Worm (Caenorhabditis elegans): Measurements from ENCODE around the gene pho-10.

DNA sequence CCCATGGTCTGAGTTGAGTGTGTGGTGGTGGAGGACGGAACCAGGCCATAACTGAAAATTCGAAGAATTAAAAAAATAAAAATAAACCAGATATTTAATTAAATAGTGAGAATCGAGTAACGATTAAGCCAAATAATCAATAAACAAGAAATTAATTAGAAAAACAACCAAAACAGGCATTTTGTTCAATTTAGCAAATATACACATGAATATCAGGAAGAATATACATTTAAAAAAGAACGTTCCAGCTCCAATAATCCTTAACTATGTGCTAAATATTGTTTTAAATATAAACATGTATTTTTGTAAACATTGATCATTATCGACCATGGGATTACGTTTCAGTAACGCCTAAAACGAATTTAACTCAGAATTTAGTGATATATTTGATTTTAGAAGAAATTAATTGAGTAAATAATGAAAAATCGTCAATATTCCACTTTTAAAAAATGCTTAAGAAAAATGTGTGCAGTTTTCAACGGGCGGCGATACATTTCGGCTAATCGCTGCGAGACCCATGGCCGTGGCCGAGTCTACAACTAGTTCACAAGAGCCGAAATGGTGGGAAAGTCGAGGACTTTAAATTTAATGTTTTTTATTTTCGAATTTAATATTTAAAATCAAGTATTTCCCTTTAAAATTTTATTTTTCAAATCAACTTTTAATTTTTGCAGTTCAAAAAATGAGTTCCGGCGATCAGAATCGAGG is 47.8 kb upstream of the pho-10 start, which contains the start of the genes R53.4 and psf-1:
- no peak for TF ChIP-seq pqm-1 (tag; optimal IDR thresholded peaks at IDR 0.05)
- no peak for TF ChIP-seq ceh-45 (GFP tag; IDR thresholded peaks at IDR 0.05)
- no peak for TF ChIP-seq syd-9 (tag; optimal IDR thresholded peaks at IDR 0.05)
- TF ChIP-seq tbx-2 (tag; optimal IDR thresholded peaks at IDR 0.05) = peak; percentile 83
